Worm (Caenorhabditis elegans) whole organism, midembryonic: ENCODE data around the gene oac-3.

Source experiments
- T22C8.4 ChIP-seq: fragments of 200-800 bp; sonication (Bioruptor generic); IDR thresholded peaks from 2 replicates; pipeline ENCODE4 v1.3.6; 2022; ENCODE audit warnings: missing genetic modification characterization, missing compliant biosample characterization
- cog-1 ChIP-seq: sonication (generic microtip); optimal IDR thresholded peaks from 2 replicates; lab custom pipeline; 2016; ENCODE audit warnings: missing genetic modification characterization, missing compliant biosample characterization
- flt-1 ChIP-seq: fragments of 200-800 bp; sonication (Bioruptor generic); IDR thresholded peaks from 2 replicates; pipeline ENCODE4 v1.3.6; 2022; ENCODE audit warnings: missing genetic modification characterization, missing compliant biosample characterization
- klf-2 ChIP-seq: fragments of 200-800 bp; sonication (Bioruptor generic); conservative IDR thresholded peaks from 2 replicates; pipeline ENCODE4 v1.3.6; 2022; ENCODE audit warnings: missing genetic modification reagents, missing genetic modification characterization, missing compliant biosample characterization
- tab-1 ChIP-seq: fragments of 200-800 bp; sonication (Bioruptor generic); IDR thresholded peaks from 2 replicates; pipeline ENCODE4 v1.3.6; 2022; ENCODE audit warnings: missing genetic modification characterization, missing compliant biosample characterization
- ztf-23 ChIP-seq: fragments of 200-800 bp; sonication (Bioruptor generic); IDR thresholded peaks from 2 replicates; pipeline ENCODE4 v1.3.6; 2022; ENCODE audit warnings: missing genetic modification reagents, missing genetic modification characterization, missing compliant biosample characterization

ce11 chrV:13854306-13854705 is 45.0 kb upstream of the oac-3 start, which contains the start of gene ttr-21:
- TF ChIP-seq ztf-23 (no peak), klf-2 (GFP tag; lab: Robert Waterston, UW) (no peak), tab-1 (GFP tag; lab: Robert Waterston, UW) (no peak), cog-1 (no peak), flt-1 (GFP tag; lab: Robert Waterston, UW) (no peak), T22C8.4 (GFP tag; lab: Robert Waterston, UW) (no peak)
